Worm (Caenorhabditis elegans) whole organism, late embryonic: ENCODE measurements around the gene pix-1.

ENCODE experiments used
- K09A11.1 ChIP-seq: sonication (generic microtip); optimal IDR thresholded peaks from 2 replicates; lab custom pipeline; 2017; ENCODE audit warnings: antibody characterized with exemption, mild to moderate bottlenecking, missing genetic modification characterization, missing compliant biosample characterization; ENCODE audit not compliant: insufficient read depth
- che-1 ChIP-seq: sonication (generic microtip); optimal IDR thresholded peaks from 2 replicates; lab custom pipeline; 2016; ENCODE audit warnings: mild to moderate bottlenecking, missing genetic modification characterization, missing compliant biosample characterization
- nfya-1 ChIP-seq: sonication (generic microtip); optimal IDR thresholded peaks from 2 replicates; lab custom pipeline; 2017; ENCODE audit warnings: missing genetic modification characterization, mild to moderate bottlenecking, missing compliant biosample characterization, antibody characterized with exemption, moderate library complexity
- pax-1 ChIP-seq: fragments of 150-350 bp; optimal IDR thresholded peaks from 2 replicates; lab custom pipeline; 2014; ENCODE audit warnings: missing biosample characterization, missing genetic modification characterization
- pqm-1 ChIP-seq: sonication (generic microtip); optimal IDR thresholded peaks from 2 replicates; lab custom pipeline; 2016; ENCODE audit warnings: missing genetic modification characterization, missing compliant biosample characterization
- ztf-16 ChIP-seq: sonication (generic microtip); optimal IDR thresholded peaks from 2 replicates; lab custom pipeline; 2017; ENCODE audit warnings: missing genetic modification characterization, missing compliant biosample characterization

DNA sequence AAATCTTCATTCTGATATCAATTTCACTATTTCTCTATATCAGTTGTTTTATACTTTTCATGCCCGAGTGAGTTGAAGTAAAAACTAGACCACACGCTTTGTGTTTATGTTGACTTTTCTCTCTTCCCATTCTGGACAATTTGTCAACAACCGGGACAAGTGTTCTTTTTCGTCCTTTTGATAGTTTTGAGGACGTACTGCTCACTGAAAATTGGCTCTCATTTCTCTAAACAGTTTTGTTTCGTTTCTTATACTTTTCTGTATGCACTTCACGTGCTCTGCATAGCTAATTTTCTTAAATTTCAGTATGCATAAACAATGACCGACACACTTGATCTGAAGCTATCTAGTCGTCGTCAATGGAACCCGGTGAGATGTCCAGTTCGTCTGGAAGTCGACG is 39.4 kb upstream of the pix-1 start, which contains the start of gene adm-2:
- TF ChIP-seq pqm-1 (tag; lab: Kevin White, UChicago) (no peak), nfya-1 (tag; lab: Kevin White, UChicago) (no peak), ztf-16 (tag; lab: Kevin White, UChicago) (no peak), che-1 (tag; lab: Kevin White, UChicago) (no peak), pax-1 (tag; lab: Kevin White, UChicago) (no peak), K09A11.1 (tag; lab: Kevin White, UChicago) (no peak)
